Fruit fly (Drosophila melanogaster) whole organism, prepupa: ENCODE data around the gene PIP82.

Experiments
- Blimp-1 ChIP-seq: fragments of 200-800 bp; sonication (Bioruptor generic); optimal IDR thresholded peaks from 3 replicates; lab custom pipeline; 2017; ENCODE audit warnings: missing biosample characterization, missing genetic modification characterization, mild to moderate bottlenecking, moderate library complexity, missing genetic modification reagents
- CG11294 ChIP-seq: fragments of 200-800 bp; sonication (Bioruptor generic); IDR thresholded peaks from 2 replicates; pipeline ENCODE4 v1.3.6; 2022; ENCODE audit warnings: missing biosample characterization, missing genetic modification characterization
- CG11762 ChIP-seq: fragments of 200-800 bp; sonication (Bioruptor generic); optimal IDR thresholded peaks from 3 replicates; lab custom pipeline; 2016; ENCODE audit warnings: missing biosample characterization, missing genetic modification characterization; ENCODE audit not compliant: insufficient read depth
- CG15336 ChIP-seq: fragments of 200-800 bp; sonication (Bioruptor generic); IDR thresholded peaks from 2 replicates; pipeline ENCODE4 v1.3.6; 2022; ENCODE audit warnings: missing biosample characterization, missing genetic modification characterization
- CG1621 ChIP-seq: fragments of 200-800 bp; sonication (Bioruptor generic); optimal IDR thresholded peaks from 3 replicates; lab custom pipeline; 2018; ENCODE audit warnings: missing biosample characterization, mild to moderate bottlenecking, missing genetic modification characterization
- CG16779 ChIP-seq: fragments of 200-800 bp; sonication (Bioruptor generic); optimal IDR thresholded peaks from 3 replicates; lab custom pipeline; 2017; ENCODE audit warnings: missing biosample characterization, mild to moderate bottlenecking, missing genetic modification characterization
- CG3032 ChIP-seq: fragments of 200-800 bp; optimal IDR thresholded peaks from 2 replicates; lab custom pipeline; 2019; ENCODE audit warnings: missing biosample characterization, mild to moderate bottlenecking, missing genetic modification characterization, moderate library complexity
- CG31627 ChIP-seq: fragments of 200-800 bp; sonication (Bioruptor generic); optimal IDR thresholded peaks from 3 replicates; lab custom pipeline; 2016; ENCODE audit warnings: missing biosample characterization, missing genetic modification characterization
- CG32006 ChIP-seq: fragments of 200-800 bp; sonication (Bioruptor generic); optimal IDR thresholded peaks from 3 replicates; lab custom pipeline; 2017; ENCODE audit warnings: missing biosample characterization, mild to moderate bottlenecking, missing genetic modification characterization
- CG3919 ChIP-seq: fragments of 200-800 bp; sonication (Bioruptor generic); optimal IDR thresholded peaks from 3 replicates; lab custom pipeline; 2016; ENCODE audit warnings: missing biosample characterization, missing genetic modification characterization
- CG4318 ChIP-seq: fragments of 200-800 bp; sonication (Bioruptor generic); optimal IDR thresholded peaks from 3 replicates; lab custom pipeline; 2017; ENCODE audit warnings: missing biosample characterization, mild to moderate bottlenecking, missing genetic modification characterization
- CG6163 ChIP-seq: fragments of 200-800 bp; sonication (Bioruptor generic); IDR thresholded peaks from 3 replicates; pipeline ENCODE4 v1.3.6; 2022; ENCODE audit warnings: missing biosample characterization, missing genetic modification characterization
- CG6276 ChIP-seq: fragments of 200-800 bp; sonication (Bioruptor generic); optimal IDR thresholded peaks from 2 replicates; lab custom pipeline; 2017; ENCODE audit warnings: missing biosample characterization, mild to moderate bottlenecking, missing genetic modification characterization
- CG6792 ChIP-seq: fragments of 200-800 bp; sonication (Bioruptor generic); optimal IDR thresholded peaks from 3 replicates; lab custom pipeline; 2016; ENCODE audit warnings: missing biosample characterization, missing genetic modification characterization
- CG6808 ChIP-seq: fragments of 200-800 bp; sonication (Bioruptor generic); optimal IDR thresholded peaks from 3 replicates; lab custom pipeline; 2017; ENCODE audit warnings: missing biosample characterization, missing genetic modification characterization, mild to moderate bottlenecking, moderate library complexity, missing genetic modification reagents
- CG6854 ChIP-seq: fragments of 200-800 bp; sonication (Bioruptor generic); optimal IDR thresholded peaks from 2 replicates; lab custom pipeline; 2017; ENCODE audit warnings: missing biosample characterization, mild to moderate bottlenecking, missing genetic modification characterization
- CG7368 ChIP-seq: fragments of 200-800 bp; sonication (Bioruptor generic); optimal IDR thresholded peaks from 3 replicates; lab custom pipeline; 2016; ENCODE audit warnings: missing biosample characterization, missing genetic modification characterization
- CG8119 ChIP-seq: fragments of 200-800 bp; sonication (Bioruptor generic); IDR thresholded peaks from 3 replicates; pipeline ENCODE4 v1.3.6; 2022; ENCODE audit warnings: missing biosample characterization, missing genetic modification characterization
- CG8319 ChIP-seq: fragments of 200-800 bp; sonication (Bioruptor generic); optimal IDR thresholded peaks from 3 replicates; lab custom pipeline; 2016; ENCODE audit warnings: missing biosample characterization, missing genetic modification characterization
- CG9139 ChIP-seq: fragments of 200-800 bp; sonication (Bioruptor generic); optimal IDR thresholded peaks from 3 replicates; lab custom pipeline; 2017; ENCODE audit warnings: missing biosample characterization, mild to moderate bottlenecking, missing genetic modification characterization
- Eip78C ChIP-seq: fragments of 200-800 bp; sonication (Bioruptor generic); peaks from one replicate; lab custom pipeline; 2016; ENCODE audit warnings: missing biosample characterization, missing genetic modification characterization
- Eip93F ChIP-seq: fragments of 200-800 bp; sonication (Bioruptor generic); optimal IDR thresholded peaks from 2 replicates; lab custom pipeline; 2016; ENCODE audit warnings: missing biosample characterization, mild to moderate bottlenecking, missing genetic modification characterization
- Ets21C ChIP-seq: fragments of 200-800 bp; sonication (Bioruptor generic); optimal IDR thresholded peaks from 3 replicates; lab custom pipeline; 2016; ENCODE audit warnings: missing biosample characterization, missing genetic modification characterization
- Gug ChIP-seq: fragments of 200-800 bp; sonication (Bioruptor generic); IDR thresholded peaks from 2 replicates; pipeline ENCODE4 v1.3.6; 2022; ENCODE audit warnings: missing biosample characterization, missing genetic modification characterization
- Hr4 ChIP-seq: fragments of 200-800 bp; sonication (Bioruptor generic); optimal IDR thresholded peaks from 3 replicates; lab custom pipeline; 2016; ENCODE audit warnings: missing biosample characterization, missing genetic modification characterization
- Lpt ChIP-seq: fragments of 200-800 bp; sonication (Bioruptor generic); optimal IDR thresholded peaks from 3 replicates; lab custom pipeline; 2016; ENCODE audit warnings: missing biosample characterization, missing genetic modification characterization
- OdsH ChIP-seq: fragments of 200-800 bp; sonication (Bioruptor generic); optimal IDR thresholded peaks from 3 replicates; lab custom pipeline; 2016; ENCODE audit warnings: missing biosample characterization, missing genetic modification characterization
- Smox ChIP-seq: fragments of 200-800 bp; sonication (Bioruptor generic); optimal IDR thresholded peaks from 3 replicates; lab custom pipeline; 2016; ENCODE audit warnings: missing biosample characterization, missing genetic modification characterization
- Sox102F ChIP-seq: fragments of 200-800 bp; sonication (Bioruptor generic); optimal IDR thresholded peaks from 2 replicates; lab custom pipeline; 2016; ENCODE audit warnings: missing biosample characterization, mild to moderate bottlenecking, missing genetic modification characterization
- Sox14 ChIP-seq: fragments of 200-800 bp; sonication (Bioruptor generic); optimal IDR thresholded peaks from 3 replicates; lab custom pipeline; 2016; ENCODE audit warnings: missing biosample characterization, missing genetic modification characterization
- acj6 ChIP-seq: fragments of 200-800 bp; sonication (Bioruptor generic); optimal IDR thresholded peaks from 3 replicates; lab custom pipeline; 2016; ENCODE audit warnings: missing biosample characterization, missing genetic modification characterization
- cyc ChIP-seq: fragments of 200-800 bp; sonication (Bioruptor generic); optimal IDR thresholded peaks from 3 replicates; lab custom pipeline; 2016; ENCODE audit warnings: missing biosample characterization, missing genetic modification characterization
- dac ChIP-seq: fragments of 200-800 bp; sonication (Bioruptor generic); optimal IDR thresholded peaks from 2 replicates; lab custom pipeline; 2017; ENCODE audit warnings: missing biosample characterization, mild to moderate bottlenecking, missing genetic modification characterization
- eg ChIP-seq: fragments of 200-800 bp; sonication (Bioruptor generic); IDR thresholded peaks from 3 replicates; pipeline ENCODE4 v1.3.6; 2022; ENCODE audit warnings: missing biosample characterization, missing genetic modification characterization
- esn ChIP-seq: fragments of 200-800 bp; sonication (Bioruptor generic); optimal IDR thresholded peaks from 2 replicates; lab custom pipeline; 2016; ENCODE audit warnings: missing biosample characterization, mild to moderate bottlenecking, missing genetic modification characterization, moderate library complexity
- fd59A ChIP-seq: fragments of 200-800 bp; sonication (Bioruptor generic); optimal IDR thresholded peaks from 2 replicates; lab custom pipeline; 2017; ENCODE audit warnings: missing biosample characterization, mild to moderate bottlenecking, missing genetic modification characterization, missing genetic modification reagents
- pdm3 ChIP-seq: fragments of 200-800 bp; sonication (Bioruptor generic); optimal IDR thresholded peaks from 3 replicates; lab custom pipeline; 2016; ENCODE audit warnings: missing biosample characterization, missing genetic modification characterization
- salr ChIP-seq, 2 experiments: fragments of 200-800 bp; sonication (Bioruptor generic); optimal IDR thresholded peaks; 3 replicates each; lab custom pipeline; 2016 to 2018; ENCODE audit warnings: missing biosample characterization in 2 of 2, missing genetic modification characterization in 2 of 2, mild to moderate bottlenecking in 1 of 2
- spab ChIP-seq: fragments of 200-800 bp; sonication (Bioruptor generic); optimal IDR thresholded peaks from 2 replicates; lab custom pipeline; 2017; ENCODE audit warnings: missing biosample characterization, mild to moderate bottlenecking, missing genetic modification characterization, missing genetic modification reagents
- ss ChIP-seq, 2 experiments: fragments of 200-800 bp; sonication (Bioruptor generic); optimal IDR thresholded peaks; 2 replicates in 1 of 2; 3 replicates in 1 of 2; lab custom pipeline; 2017 to 2018; ENCODE audit warnings: mild to moderate bottlenecking in 2 of 2, missing biosample characterization in 2 of 2, missing genetic modification characterization in 2 of 2, moderate library complexity in 1 of 2
- svp ChIP-seq: fragments of 200-800 bp; sonication (Bioruptor generic); peaks from one replicate; lab custom pipeline; 2016; ENCODE audit warnings: missing biosample characterization, missing genetic modification characterization
- topi ChIP-seq: fragments of 200-800 bp; sonication (Bioruptor generic); optimal IDR thresholded peaks from 3 replicates; lab custom pipeline; 2016; ENCODE audit warnings: missing biosample characterization, missing genetic modification characterization

PIP82 gene

DNA sequence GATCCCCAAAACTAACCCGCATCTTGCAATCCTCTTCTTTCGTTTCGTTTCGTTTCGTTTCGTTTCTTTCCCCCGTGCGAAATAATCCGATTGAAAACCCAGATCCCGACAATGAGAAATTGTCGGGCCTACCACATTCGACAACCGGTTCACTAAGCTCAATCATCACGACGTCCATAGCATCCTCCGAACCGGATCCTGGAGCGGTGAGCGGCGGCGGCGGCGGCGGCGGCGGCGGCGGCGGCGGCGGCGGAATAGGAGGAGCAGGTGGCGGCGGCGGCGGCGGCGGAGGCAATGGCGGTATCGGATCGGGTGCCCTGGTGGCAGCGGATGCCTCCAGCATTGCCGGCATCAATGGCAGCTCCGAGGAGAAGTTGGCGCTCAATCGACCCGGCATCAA lies 17.2 kb downstream of the PIP82 start:
- no peak for TF ChIP-seq eg (GFP tag; lab: Robert Waterston, UW)
- TF ChIP-seq CG31627 (GFP tag; lab: Kevin White, UChicago), result no peak
- no peak for TF ChIP-seq fd59A (GFP tag; lab: Kevin White, UChicago)
- no peak for TF ChIP-seq OdsH
- no peak for TF ChIP-seq CG8119 (GFP tag; lab: Robert Waterston, UW)
- no peak for TF ChIP-seq cyc (GFP tag; lab: Kevin White, UChicago)
- TF ChIP-seq CG8319, result no peak
- TF ChIP-seq CG16779, result no peak
- no peak for TF ChIP-seq CG9139
- no peak for TF ChIP-seq Ets21C (GFP tag; lab: Kevin White, UChicago)
- TF ChIP-seq CG3919 (GFP tag; lab: Kevin White, UChicago), result no peak
- TF ChIP-seq CG7368 (GFP tag; lab: Kevin White, UChicago), result no peak
- TF ChIP-seq CG4318 (GFP tag; lab: Kevin White, UChicago), result no peak
- TF ChIP-seq pdm3 (GFP tag; lab: Kevin White, UChicago), result no peak
- TF ChIP-seq Sox102F (GFP tag; lab: Kevin White, UChicago), result no peak
- no peak for TF ChIP-seq CG6276
- no peak for TF ChIP-seq CG6808 (GFP tag; lab: Kevin White, UChicago)

DNA sequence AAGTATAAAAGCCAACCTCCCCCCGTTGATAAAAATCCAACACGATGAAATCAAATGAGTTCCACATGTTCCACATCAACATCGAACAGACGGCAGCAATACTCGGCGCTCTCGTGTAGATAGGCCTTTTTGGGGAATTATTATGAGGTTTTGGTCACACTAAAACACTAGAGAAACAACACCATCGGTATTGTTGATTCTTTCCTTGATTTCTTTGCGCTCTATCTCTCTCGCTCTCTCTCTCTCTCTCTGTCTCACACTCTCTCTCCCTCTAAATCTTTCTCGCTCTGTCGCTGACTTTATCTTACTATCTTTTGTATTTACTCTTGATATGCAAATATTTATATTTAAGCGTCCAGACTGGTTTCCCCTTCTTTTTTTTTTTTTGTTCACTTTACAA lies 18.8 kb downstream of the PIP82 start:
- TF ChIP-seq ss (GFP tag; optimal IDR thresholded peaks at IDR 0.05; lab: Kevin White, UChicago) (peak; percentile 13 to 23), CG11294 (no peak), Gug (no peak), Eip78C (GFP tag; lab: Kevin White, UChicago) (peak; percentile 72), Hr4 (no peak), acj6 (GFP tag; lab: Kevin White, UChicago) (no peak), Sox14 (no peak), CG8119 (GFP tag; lab: Robert Waterston, UW) (no peak), CG6163 (GFP tag; lab: Robert Waterston, UW) (0 out of 3 replicates have a peak, but pooled peaks have one; percentile 27), CG1621 (tag; lab: Kevin White, UChicago) (no peak), CG6808 (GFP tag; lab: Kevin White, UChicago) (peak; percentile 20), svp (GFP tag; lab: Kevin White, UChicago) (peak; percentile 9)

- TF ChIP-seq Smox (GFP tag; lab: Kevin White, UChicago) (no peak), CG6854 (no peak), svp (GFP tag; lab: Kevin White, UChicago) (peak; percentile 62), CG11762 (no peak), dac (GFP tag; lab: Kevin White, UChicago) (no peak), topi (no peak), CG4318 (GFP tag; lab: Kevin White, UChicago) (no peak), Ets21C (GFP tag; lab: Kevin White, UChicago) (no peak), salr (GFP tag; optimal IDR thresholded peaks at IDR 0.05; lab: Kevin White, UChicago) (no peak), Sox14 (no peak), Lpt (GFP tag; lab: Kevin White, UChicago) (no peak), CG32006 (GFP tag; lab: Kevin White, UChicago) (no peak), CG6792 (no peak), Blimp-1 (GFP tag; lab: Kevin White, UChicago) (no peak), CG15336 (GFP tag; lab: Robert Waterston, UW) (no peak), spab (GFP tag; lab: Kevin White, UChicago) (no peak), Hr4 (peak; percentile 4), CG3032 (tag; lab: Kevin White, UChicago) (no peak), CG1621 (tag; lab: Kevin White, UChicago) (no peak), Eip93F (GFP tag; lab: Kevin White, UChicago) (no peak), esn (no peak), CG3919 (GFP tag; lab: Kevin White, UChicago) (no peak), CG8319 (no peak), Eip78C (GFP tag; lab: Kevin White, UChicago) (peak; percentile 28)
- TF ChIP-seq, all 60 proteins: peak for 3
Observed at dm6 chrX:8505023-8505604, 24.4 kb downstream of the PIP82 start.
